Worm (Caenorhabditis elegans) whole organism, mixed stage, embryonic: ENCODE results near the gene irld-62.

Experiments used
- bed-3 ChIP-seq: fragments of 200-800 bp; sonication (Bioruptor generic); optimal IDR thresholded peaks from 3 replicates; lab custom pipeline; 2018; ENCODE audit warnings: mild to moderate bottlenecking, missing genetic modification characterization, moderate library complexity, missing compliant biosample characterization
- blmp-1 ChIP-seq: fragments of 150-350 bp; optimal IDR thresholded peaks from 2 replicates; lab custom pipeline; 2014; ENCODE audit warnings: missing biosample characterization, missing genetic modification characterization
- ceh-39 ChIP-seq: fragments of 150-350 bp; optimal IDR thresholded peaks from 2 replicates; lab custom pipeline; 2014; ENCODE audit warnings: missing biosample characterization, missing genetic modification characterization
- ces-1 ChIP-seq: fragments of 150-350 bp; optimal IDR thresholded peaks from 2 replicates; lab custom pipeline; 2014; ENCODE audit warnings: missing biosample characterization, missing genetic modification reagents, missing genetic modification characterization
- elt-1 ChIP-seq: sonication (generic microtip); optimal IDR thresholded peaks from 2 replicates; lab custom pipeline; 2017; ENCODE audit warnings: missing genetic modification characterization, mild to moderate bottlenecking, missing compliant biosample characterization, antibody characterized with exemption, moderate library complexity, borderline replicate concordance; ENCODE audit not compliant: insufficient read depth
- elt-3 ChIP-seq: fragments of 150-350 bp; optimal IDR thresholded peaks from 2 replicates; lab custom pipeline; 2014; ENCODE audit warnings: missing biosample characterization, missing genetic modification characterization
- lin-32 ChIP-seq: fragments of 200-800 bp; sonication (Bioruptor generic); optimal IDR thresholded peaks from 2 replicates; lab custom pipeline; 2018; ENCODE audit warnings: mild to moderate bottlenecking, missing genetic modification characterization, missing compliant biosample characterization
- nhr-12 ChIP-seq: fragments of 150-350 bp; optimal IDR thresholded peaks from 2 replicates; lab custom pipeline; 2014; ENCODE audit warnings: missing biosample characterization, missing genetic modification characterization
- nhr-237 ChIP-seq: fragments of 150-350 bp; optimal IDR thresholded peaks from 2 replicates; lab custom pipeline; 2014; ENCODE audit warnings: missing biosample characterization, missing genetic modification characterization
- nhr-76 ChIP-seq: sonication (generic microtip); optimal IDR thresholded peaks from 2 replicates; lab custom pipeline; 2017; ENCODE audit warnings: missing biosample characterization, missing genetic modification characterization
- pha-4 ChIP-seq: fragments of 150-350 bp; optimal IDR thresholded peaks from 2 replicates; lab custom pipeline; 2018; ENCODE audit warnings: missing biosample characterization, missing genetic modification reagents, missing genetic modification characterization
- snpc-4 ChIP-seq: fragments of 150-350 bp; optimal IDR thresholded peaks from 2 replicates; lab custom pipeline; 2014; ENCODE audit warnings: missing biosample characterization, missing genetic modification characterization
- tbx-8 ChIP-seq: fragments of 200-800 bp; sonication (Bioruptor generic); optimal IDR thresholded peaks from 2 replicates; lab custom pipeline; 2018; ENCODE audit warnings: mild to moderate bottlenecking, missing genetic modification characterization, moderate library complexity, missing compliant biosample characterization

ce11 chrV:15344481-15344880 is 33.6 kb downstream of the irld-62 start, which contains the start of gene wrt-8:
- TF ChIP-seq ceh-39 (tag; lab: Kevin White, UChicago) (no peak), nhr-76 (tag; lab: Kevin White, UChicago) (no peak), tbx-8 (no peak), ces-1 (GFP tag; lab: Kevin White, UChicago) (no peak), elt-1 (tag; lab: Kevin White, UChicago) (no peak), lin-32 (GFP tag; lab: Kevin White, UChicago) (no peak), elt-3 (tag; lab: Kevin White, UChicago) (no peak), blmp-1 (tag; lab: Kevin White, UChicago) (no peak), pha-4 (tag; lab: Kevin White, UChicago) (no peak), snpc-4 (tag; lab: Kevin White, UChicago) (no peak), bed-3 (GFP tag; lab: Kevin White, UChicago) (no peak), nhr-12 (tag; lab: Kevin White, UChicago) (no peak), nhr-237 (tag; lab: Kevin White, UChicago) (no peak)
